Worm (Caenorhabditis elegans): ENCODE measurements around the gene lst-4.

Gene lst-4

DNA sequence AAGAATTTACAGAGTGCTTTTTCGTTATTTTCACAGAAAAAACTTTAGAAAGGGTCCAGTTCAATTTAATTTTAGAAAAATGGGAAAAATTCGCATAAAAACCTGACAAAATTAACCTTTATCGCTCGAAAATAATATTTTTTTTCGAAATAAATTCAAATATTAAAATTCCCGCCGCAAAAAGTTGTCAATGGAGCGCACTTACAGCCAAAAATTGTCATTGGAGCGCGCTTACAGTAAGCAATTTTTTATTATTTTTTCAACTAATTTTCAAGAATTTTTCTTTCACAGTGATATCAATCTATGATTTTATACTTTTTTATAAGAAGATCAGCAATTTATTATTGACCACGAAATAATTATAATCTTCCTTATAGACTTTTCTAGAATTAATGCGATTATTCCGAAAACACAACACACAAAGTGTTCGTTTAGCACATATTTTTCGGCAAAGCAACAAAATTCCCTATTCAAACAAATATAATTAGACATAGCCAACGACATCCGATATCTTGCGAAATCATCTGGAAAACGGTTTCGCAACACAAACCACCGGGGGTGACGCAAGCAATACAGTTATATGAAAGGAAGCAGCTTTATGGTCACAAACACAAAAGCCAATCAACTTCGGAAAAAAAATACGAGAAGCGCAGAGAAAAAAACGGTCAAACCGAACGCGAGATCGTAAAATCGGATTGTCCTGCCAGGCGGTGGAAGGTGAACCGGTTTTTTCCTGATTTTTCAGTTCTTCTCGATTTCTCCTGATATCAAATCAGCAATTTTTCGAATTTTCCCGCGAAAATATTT lies 728 bp upstream of the lst-4 start:
- peak; percentile 61; the same call in 1 of the 2 replicates for TF ChIP-seq zfh-2 (GFP tag; conservative IDR thresholded peaks at IDR 0.05)
- TF ChIP-seq let-526 (GFP tag; IDR thresholded peaks at IDR 0.05), result no peak
- TF ChIP-seq nhr-90 (tag; optimal IDR thresholded peaks at IDR 0.05), result no peak
- TF ChIP-seq chd-7 (tag; optimal IDR thresholded peaks at IDR 0.05), result no peak
- TF ChIP-seq madf-8 (GFP tag; conservative IDR thresholded peaks at IDR 0.05), result peak; percentile 47; the same call in 1 of the 2 replicates
- peak; percentile 89 for TF ChIP-seq mcd-1 (GFP tag; IDR thresholded peaks at IDR 0.05)
- TF ChIP-seq nhr-27 (tag; optimal IDR thresholded peaks at IDR 0.05), result no peak
- TF ChIP-seq cebp-2 (GFP tag; IDR thresholded peaks at IDR 0.05), result no peak
- TF ChIP-seq ztf-3 (GFP tag; optimal IDR thresholded peaks at IDR 0.05), result no peak
- no peak for TF ChIP-seq nfya-2 (GFP tag; IDR thresholded peaks at IDR 0.05)
- TF ChIP-seq F52B5.7 (tag; optimal IDR thresholded peaks at IDR 0.05), result no peak
- TF ChIP-seq dpff-1 (tag; optimal IDR thresholded peaks at IDR 0.05), result no peak
- TF ChIP-seq lin-26 (GFP tag; IDR thresholded peaks at IDR 0.05), result no peak
- no peak for TF ChIP-seq nhr-179 (tag; optimal IDR thresholded peaks at IDR 0.05)
- TF ChIP-seq mes-4 (tag; optimal IDR thresholded peaks at IDR 0.05), result no peak
- TF ChIP-seq bed-1 (GFP tag; IDR thresholded peaks at IDR 0.05), result no peak
- TF ChIP-seq madf-3 (GFP tag; IDR thresholded peaks at IDR 0.05), result no peak
- TF ChIP-seq egrh-3 (GFP tag; IDR thresholded peaks at IDR 0.05), result no peak
- TF ChIP-seq ztf-25 (GFP tag; IDR thresholded peaks at IDR 0.05), result no peak
- TF ChIP-seq efl-1 (GFP tag; optimal IDR thresholded peaks at IDR 0.05), result peak; percentile 66
- TF ChIP-seq F57C9.4 (tag; optimal IDR thresholded peaks at IDR 0.05), result no peak
- no peak for TF ChIP-seq akir-1 (GFP tag; optimal IDR thresholded peaks at IDR 0.05)
- no peak for TF ChIP-seq lin-40 (tag; optimal IDR thresholded peaks at IDR 0.05)
- TF ChIP-seq ceh-40 (GFP tag; IDR thresholded peaks at IDR 0.05), result no peak
- TF ChIP-seq tlf-1 (GFP tag; optimal IDR thresholded peaks at IDR 0.05), result no peak
- TF ChIP-seq T26A5.8 (tag; optimal IDR thresholded peaks at IDR 0.05), result no peak
- peak; percentile 70 for TF ChIP-seq madf-6 (GFP tag; IDR thresholded peaks at IDR 0.05)
- no peak for TF ChIP-seq dox-1 (GFP tag; IDR thresholded peaks at IDR 0.05)
- TF ChIP-seq lsl-1 (GFP tag; optimal IDR thresholded peaks at IDR 0.05), result peak; percentile 6
- TF ChIP-seq ztf-6 (GFP tag; IDR thresholded peaks at IDR 0.05), result no peak
- no peak for TF ChIP-seq K11D2.4 (GFP tag; IDR thresholded peaks at IDR 0.05)
- TF ChIP-seq zim-3 (tag; optimal IDR thresholded peaks at IDR 0.05), result no peak
- peak; percentile 96 for TF ChIP-seq cebp-1 (GFP tag; IDR thresholded peaks at IDR 0.05)
- TF ChIP-seq cebp-1 (tag; optimal IDR thresholded peaks at IDR 0.05), result peak; percentile 98
- TF ChIP-seq F39B2.1 (GFP tag; IDR thresholded peaks at IDR 0.05), result no peak
- peak in 1 of 3 experiments; percentile 20 for TF ChIP-seq lin-35 (GFP tag; optimal IDR thresholded peaks at IDR 0.05)
- TF ChIP-seq attf-3 (GFP tag; conservative IDR thresholded peaks at IDR 0.05), result no peak
- TF ChIP-seq snpc-1.1 (tag; optimal IDR thresholded peaks at IDR 0.05; ENCODE audit: insufficient read depth), result no peak
- no peak for TF ChIP-seq unc-130 (GFP tag; optimal IDR thresholded peaks at IDR 0.05)
- TF ChIP-seq rcor-1 (GFP tag; IDR thresholded peaks at IDR 0.05), result 0 out of 2 replicates have a peak, but pooled peaks have one; percentile 15
- TF ChIP-seq ceh-91 (GFP tag; IDR thresholded peaks at IDR 0.05), result peak; percentile 43; the same call in 1 of the 2 replicates
- no peak for TF ChIP-seq F37B4.10 (GFP tag; IDR thresholded peaks at IDR 0.05)
- TF ChIP-seq hlh-26 (GFP tag; conservative IDR thresholded peaks at IDR 0.05), result no peak
- peak; percentile 37 for TF ChIP-seq nhr-80 (tag; optimal IDR thresholded peaks at IDR 0.05)
- TF ChIP-seq snpc-4 (GFP tag; optimal IDR thresholded peaks at IDR 0.05), result peak; percentile 57
- peak in 3 of 4 experiments; percentile 70 to 88 (median 85) for TF ChIP-seq snpc-4 (tag; optimal IDR thresholded peaks at IDR 0.05)
- TF ChIP-seq mxl-1 (tag; optimal IDR thresholded peaks at IDR 0.05), result no peak
- TF ChIP-seq F33H1.4 (GFP tag; IDR thresholded peaks at IDR 0.05), result peak; percentile 71

Measured in whole organism, young adult.